Fruit fly (Drosophila melanogaster): ENCODE results near the gene Kul.

Gene Kul

dm6 chr3R:29774360-29775193 is 48.9 kb downstream of the Kul start (continued):
- peak; percentile 88 for TF ChIP-seq CG15479 (GFP tag; optimal IDR thresholded peaks at IDR 0.05)
- peak; percentile 46 for TF ChIP-seq kni (GFP tag; optimal IDR thresholded peaks at IDR 0.05)
- no peak for TF ChIP-seq tx (GFP tag; optimal IDR thresholded peaks at IDR 0.05)
- peak; percentile 29; the same call in 1 of the 2 replicates for TF ChIP-seq CG14014 (GFP tag; IDR thresholded peaks at IDR 0.05)
- no peak for TF ChIP-seq Bteb2 (GFP tag; optimal IDR thresholded peaks at IDR 0.05)
- no peak for TF ChIP-seq Ada2b (GFP tag; IDR thresholded peaks at IDR 0.05)
- peak; percentile 91 for TF ChIP-seq CG4360 (GFP tag; IDR thresholded peaks at IDR 0.05)
- peak; percentile 3; the same call in 1 of the 2 replicates for TF ChIP-seq NFAT (GFP tag; IDR thresholded peaks at IDR 0.05)
- TF ChIP-seq Pdp1 (GFP tag; optimal IDR thresholded peaks at IDR 0.05): no peak
- 0 out of 2 replicates have a peak, but pooled peaks have one; percentile 21 for TF ChIP-seq CG11696 (GFP tag; IDR thresholded peaks at IDR 0.05)
- no peak for TF ChIP-seq grau (tag; optimal IDR thresholded peaks at IDR 0.05)
- TF ChIP-seq psq (GFP tag; optimal IDR thresholded peaks at IDR 0.05): peak; percentile 66
- TF ChIP-seq Gsc (GFP tag; IDR thresholded peaks at IDR 0.05): no peak
- TF ChIP-seq fd64A (GFP tag; optimal IDR thresholded peaks at IDR 0.05): peak; percentile 25
- TF ChIP-seq bsh (GFP tag; optimal IDR thresholded peaks at IDR 0.05): peak in 1 of 2 experiments; percentile 9

dm6 chr3R:29775755-29776686 is 50.4 kb downstream of the Kul start:
- TF ChIP-seq Abd-B (GFP tag; optimal IDR thresholded peaks at IDR 0.05) (no peak), grn (GFP tag; optimal IDR thresholded peaks at IDR 0.05) (peak; percentile 7)

dm6 chr3R:29777213-29777612 is 51.6 kb downstream of the Kul start:
- TF ChIP-seq exex (tag; optimal IDR thresholded peaks at IDR 0.05) (peak; percentile 33), Pdp1 (GFP tag; optimal IDR thresholded peaks at IDR 0.05) (peak in 1 of 2 experiments; percentile 70), mirr (GFP tag; optimal IDR thresholded peaks at IDR 0.05) (no peak), CG34224 (GFP tag; IDR thresholded peaks at IDR 0.05; ENCODE audit: partially characterized antibody) (no peak), bbx (GFP tag; IDR thresholded peaks at IDR 0.05; ENCODE audit: partially characterized antibody) (no peak), Lpt (GFP tag; optimal IDR thresholded peaks at IDR 0.05) (no peak), CG13775 (GFP tag; optimal IDR thresholded peaks at IDR 0.05) (no peak), CG17186 (GFP tag; optimal IDR thresholded peaks at IDR 0.05) (no peak), dysf (GFP tag; IDR thresholded peaks at IDR 0.05) (no peak), CG1792 (GFP tag; optimal IDR thresholded peaks at IDR 0.05) (no peak), ERR (GFP tag; optimal IDR thresholded peaks at IDR 0.05) (no peak), vvl (GFP tag; IDR thresholded peaks at IDR 0.05) (0 out of 2 replicates have a peak, but pooled peaks have one; percentile 6), crol (GFP tag; IDR thresholded peaks at IDR 0.05) (peak; percentile 65), CG17385 (GFP tag; optimal IDR thresholded peaks at IDR 0.05) (no peak), Dad (GFP tag; optimal IDR thresholded peaks at IDR 0.05) (no peak), grn (GFP tag; optimal IDR thresholded peaks at IDR 0.05) (peak; percentile 52)

All from whole organism, embryonic.